Worm (Caenorhabditis elegans) whole organism, midembryonic: Measurements from ENCODE around the gene grl-7.

Experiments used
- T22C8.4 ChIP-seq: fragments of 200-800 bp; sonication (Bioruptor generic); IDR thresholded peaks from 2 replicates; pipeline ENCODE4 v1.3.6; 2022; ENCODE audit warnings: missing genetic modification characterization, missing compliant biosample characterization
- ref-1 ChIP-seq: fragments of 200-800 bp; sonication (Bioruptor generic); conservative IDR thresholded peaks from 2 replicates; pipeline ENCODE4 v1.3.6; 2022; ENCODE audit warnings: missing genetic modification reagents, missing genetic modification characterization, missing compliant biosample characterization

DNA sequence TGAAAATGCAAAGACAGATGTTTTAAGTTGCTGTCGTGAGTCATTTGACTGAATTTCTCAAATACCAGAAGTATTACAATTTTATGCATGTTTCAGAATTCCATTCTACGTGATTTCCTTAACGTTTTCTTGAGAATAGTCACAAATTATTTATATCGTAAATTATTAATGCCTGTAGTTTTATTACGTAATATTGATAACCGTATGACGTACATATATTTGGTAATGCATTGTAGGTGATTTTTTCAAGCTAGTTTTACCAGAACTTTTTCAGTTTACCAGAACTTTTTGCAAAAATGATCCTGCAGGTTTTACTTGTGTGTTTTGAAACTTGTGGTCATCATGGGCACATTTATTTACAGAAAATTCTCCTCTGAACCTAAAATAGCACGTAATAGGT lies 27.1 kb upstream of the grl-7 start:
- TF ChIP-seq T22C8.4 (GFP tag; lab: Robert Waterston, UW) (no peak), ref-1 (GFP tag; lab: Robert Waterston, UW) (no peak)
